Fruit fly (Drosophila melanogaster) whole organism, embryonic: Measurements from ENCODE around the gene Caper.

ENCODE experiments used
- Asciz ChIP-seq: fragments of 200-800 bp; sonication (Bioruptor generic); optimal IDR thresholded peaks from 2 replicates; lab custom pipeline; 2017; ENCODE audit warnings: missing biosample characterization, mild to moderate bottlenecking, missing genetic modification characterization, missing genetic modification reagents
- CG10147 ChIP-seq: fragments of 200-800 bp; sonication (Bioruptor generic); optimal IDR thresholded peaks from 2 replicates; lab custom pipeline; 2019; ENCODE audit warnings: missing biosample characterization, mild to moderate bottlenecking, missing genetic modification characterization, moderate library complexity
- CG10209 ChIP-seq: fragments of 200-800 bp; sonication (Bioruptor generic); optimal IDR thresholded peaks from 3 replicates; lab custom pipeline; 2017; ENCODE audit warnings: missing biosample characterization, mild to moderate bottlenecking, missing genetic modification characterization, missing genetic modification reagents
- CG12071 ChIP-seq: fragments of 200-800 bp; sonication (Bioruptor generic); optimal IDR thresholded peaks from 3 replicates; lab custom pipeline; 2018; ENCODE audit warnings: missing biosample characterization, mild to moderate bottlenecking, missing genetic modification characterization
- CG12155 ChIP-seq: fragments of 200-800 bp; sonication (Bioruptor generic); optimal IDR thresholded peaks from 3 replicates; lab custom pipeline; 2016; ENCODE audit warnings: missing biosample characterization, missing genetic modification characterization
- CG12299 ChIP-seq: fragments of 200-800 bp; sonication (Bioruptor generic); optimal IDR thresholded peaks from 2 replicates; lab custom pipeline; 2018; ENCODE audit warnings: missing biosample characterization, mild to moderate bottlenecking, missing genetic modification characterization
- CG12391 ChIP-seq: fragments of 200-800 bp; sonication (Bioruptor generic); optimal IDR thresholded peaks from 3 replicates; lab custom pipeline; 2018; ENCODE audit warnings: missing biosample characterization, mild to moderate bottlenecking, missing genetic modification characterization, moderate library complexity
- CG1529 ChIP-seq: fragments of 200-800 bp; sonication (Bioruptor generic); optimal IDR thresholded peaks from 3 replicates; lab custom pipeline; 2018; ENCODE audit warnings: missing biosample characterization, missing genetic modification characterization
- CG15514 ChIP-seq: fragments of 200-800 bp; sonication (Bioruptor generic); optimal IDR thresholded peaks from 3 replicates; lab custom pipeline; 2017; ENCODE audit warnings: missing biosample characterization, missing genetic modification characterization, mild to moderate bottlenecking, moderate library complexity, missing genetic modification reagents
- CG17361 ChIP-seq: fragments of 200-800 bp; sonication (Bioruptor generic); IDR thresholded peaks from 3 replicates; pipeline ENCODE4 v1.3.6; 2022; ENCODE audit warnings: missing biosample characterization, missing genetic modification characterization
- CG17912 ChIP-seq: fragments of 200-800 bp; sonication (Bioruptor generic); optimal IDR thresholded peaks from 2 replicates; lab custom pipeline; 2018; ENCODE audit warnings: missing biosample characterization, mild to moderate bottlenecking, missing genetic modification characterization
- CG18619 ChIP-seq: fragments of 200-800 bp; sonication (Bioruptor generic); optimal IDR thresholded peaks from 3 replicates; lab custom pipeline; 2017; ENCODE audit warnings: missing biosample characterization, mild to moderate bottlenecking, missing genetic modification characterization
- CG31365 ChIP-seq: fragments of 200-800 bp; sonication (Bioruptor generic); optimal IDR thresholded peaks from 2 replicates; lab custom pipeline; 2018; ENCODE audit warnings: missing biosample characterization, mild to moderate bottlenecking, missing genetic modification characterization
- CG3407 ChIP-seq: fragments of 200-800 bp; sonication (Bioruptor generic); optimal IDR thresholded peaks from 2 replicates; lab custom pipeline; 2018; ENCODE audit warnings: missing biosample characterization, mild to moderate bottlenecking, missing genetic modification characterization
- CG34422 ChIP-seq: fragments of 200-800 bp; sonication (Bioruptor generic); IDR thresholded peaks from 3 replicates; pipeline ENCODE4 v1.3.6; 2022; ENCODE audit warnings: missing biosample characterization, missing genetic modification characterization
- CG4282 ChIP-seq: fragments of 200-800 bp; sonication (Bioruptor generic); optimal IDR thresholded peaks from 2 replicates; lab custom pipeline; 2016; ENCODE audit warnings: missing biosample characterization, missing genetic modification characterization
- CG4707 ChIP-seq: fragments of 200-800 bp; sonication (Bioruptor generic); optimal IDR thresholded peaks from 2 replicates; lab custom pipeline; 2018; ENCODE audit warnings: missing biosample characterization, mild to moderate bottlenecking, missing genetic modification characterization, moderate library complexity
- CG5180 ChIP-seq: fragments of 200-800 bp; sonication (Bioruptor generic); optimal IDR thresholded peaks from 3 replicates; lab custom pipeline; 2017; ENCODE audit warnings: missing biosample characterization, missing genetic modification characterization, mild to moderate bottlenecking, moderate library complexity, missing genetic modification reagents
- CG7745 ChIP-seq: fragments of 200-800 bp; sonication (Bioruptor generic); optimal IDR thresholded peaks from 2 replicates; lab custom pipeline; 2018; ENCODE audit warnings: missing biosample characterization, mild to moderate bottlenecking, missing genetic modification characterization, moderate library complexity
- CG9727 ChIP-seq: fragments of 200-800 bp; sonication (Bioruptor generic); optimal IDR thresholded peaks from 3 replicates; lab custom pipeline; 2017; ENCODE audit warnings: missing biosample characterization, mild to moderate bottlenecking, missing genetic modification characterization
- CG9817 ChIP-seq: fragments of 200-800 bp; sonication (Bioruptor generic); optimal IDR thresholded peaks from 2 replicates; lab custom pipeline; 2018; ENCODE audit warnings: missing biosample characterization, mild to moderate bottlenecking, missing genetic modification characterization, moderate library complexity
- Dbx ChIP-seq: fragments of 200-800 bp; sonication (Bioruptor generic); IDR thresholded peaks from 3 replicates; pipeline ENCODE4 v1.3.6; 2022; ENCODE audit warnings: missing biosample characterization, missing genetic modification characterization
- Drgx ChIP-seq: fragments of 200-800 bp; sonication (Bioruptor generic); IDR thresholded peaks from 2 replicates; pipeline ENCODE4 v1.3.6; 2022; ENCODE audit warnings: missing biosample characterization, missing genetic modification characterization
- Gug ChIP-seq: fragments of 200-800 bp; sonication (Bioruptor generic); IDR thresholded peaks from 4 replicates; pipeline ENCODE4 v1.3.6; 2022; ENCODE audit warnings: missing biosample characterization, missing genetic modification characterization
- HLH3B ChIP-seq: fragments of 200-800 bp; sonication (Bioruptor generic); IDR thresholded peaks from 2 replicates; pipeline ENCODE4 v1.3.6; 2022; ENCODE audit warnings: missing biosample characterization, missing genetic modification characterization
- Hr51 ChIP-seq, 2 experiments: fragments of 200-800 bp; sonication (Bioruptor generic); optimal IDR thresholded peaks; 2 replicates in 1 of 2; 3 replicates in 1 of 2; lab custom pipeline; 2016 to 2018; ENCODE audit warnings: missing biosample characterization in 2 of 2, missing genetic modification characterization in 2 of 2, mild to moderate bottlenecking in 1 of 2, moderate library complexity in 1 of 2
- MBD-R2 ChIP-seq: fragments of 200-800 bp; sonication (Bioruptor generic); IDR thresholded peaks from 2 replicates; pipeline ENCODE4 v1.3.6; 2022; ENCODE audit warnings: missing biosample characterization, missing genetic modification characterization
- NFAT ChIP-seq: fragments of 200-800 bp; sonication (Bioruptor generic); IDR thresholded peaks from 2 replicates; pipeline ENCODE4 v1.3.6; 2022; ENCODE audit warnings: missing biosample characterization, missing genetic modification characterization
- Poxn ChIP-seq: fragments of 200-800 bp; sonication (Bioruptor generic); IDR thresholded peaks from 2 replicates; pipeline ENCODE4 v1.3.6; 2022; ENCODE audit warnings: missing biosample characterization, missing genetic modification characterization
- Rfx ChIP-seq: fragments of 200-800 bp; sonication (Bioruptor generic); IDR thresholded peaks from 2 replicates; pipeline ENCODE4 v1.3.6; 2022; ENCODE audit warnings: missing biosample characterization, missing genetic modification characterization
- Sry-β ChIP-seq: fragments of 200-800 bp; sonication (Bioruptor generic); optimal IDR thresholded peaks from 2 replicates; lab custom pipeline; 2018; ENCODE audit warnings: missing biosample characterization, mild to moderate bottlenecking, missing genetic modification characterization, moderate library complexity
- ase ChIP-seq: fragments of 200-800 bp; sonication (Bioruptor generic); IDR thresholded peaks from 3 replicates; pipeline ENCODE4 v1.3.6; 2022; ENCODE audit warnings: missing biosample characterization, missing genetic modification characterization
- cas ChIP-seq: fragments of 200-800 bp; sonication (Bioruptor generic); IDR thresholded peaks from 2 replicates; pipeline ENCODE4 v1.3.6; 2022; ENCODE audit warnings: missing biosample characterization, missing genetic modification characterization
- crc ChIP-seq: fragments of 200-800 bp; sonication (Bioruptor generic); optimal IDR thresholded peaks from 2 replicates; lab custom pipeline; 2016; ENCODE audit warnings: missing biosample characterization, missing genetic modification characterization
- eyg ChIP-seq: fragments of 200-800 bp; sonication (Bioruptor generic); optimal IDR thresholded peaks from 3 replicates; lab custom pipeline; 2016; ENCODE audit warnings: missing biosample characterization, missing genetic modification characterization
- grau ChIP-seq: fragments of 200-800 bp; optimal IDR thresholded peaks from 3 replicates; lab custom pipeline; 2019; ENCODE audit warnings: missing biosample characterization, mild to moderate bottlenecking, missing genetic modification characterization, moderate library complexity
- gsb ChIP-seq: fragments of 200-800 bp; sonication (Bioruptor generic); IDR thresholded peaks from 2 replicates; pipeline ENCODE4 v1.3.6; 2022; ENCODE audit warnings: missing biosample characterization, missing genetic modification characterization
- gsb-n ChIP-seq: fragments of 200-800 bp; sonication (Bioruptor generic); optimal IDR thresholded peaks from 3 replicates; lab custom pipeline; 2018; ENCODE audit warnings: missing biosample characterization, mild to moderate bottlenecking, missing genetic modification characterization
- h ChIP-seq: fragments of >200 bp; optimal IDR thresholded peaks from 2 replicates; lab custom pipeline; 2017
- hb ChIP-seq: fragments of 200-800 bp; sonication (Bioruptor generic); IDR thresholded peaks from 3 replicates; pipeline ENCODE4 v1.3.6; 2022; ENCODE audit warnings: missing biosample characterization, missing genetic modification characterization; ENCODE audit not compliant: partially characterized antibody
- jing ChIP-seq: fragments of 200-800 bp; sonication (Bioruptor generic); optimal IDR thresholded peaks from 2 replicates; lab custom pipeline; 2018; ENCODE audit warnings: missing biosample characterization, mild to moderate bottlenecking, missing genetic modification characterization
- luna ChIP-seq: fragments of 200-800 bp; sonication (Bioruptor generic); optimal IDR thresholded peaks from 2 replicates; lab custom pipeline; 2016; ENCODE audit warnings: missing biosample characterization, missing genetic modification characterization
- pb ChIP-seq: fragments of 200-800 bp; sonication (Bioruptor generic); optimal IDR thresholded peaks from 3 replicates; lab custom pipeline; 2016; ENCODE audit warnings: missing biosample characterization, missing genetic modification characterization
- pfk ChIP-seq: fragments of 200-800 bp; sonication (Bioruptor generic); optimal IDR thresholded peaks from 2 replicates; lab custom pipeline; 2018; ENCODE audit warnings: missing biosample characterization, mild to moderate bottlenecking, missing genetic modification characterization, moderate library complexity
- ranshi ChIP-seq: fragments of 200-800 bp; sonication (Bioruptor generic); IDR thresholded peaks from 2 replicates; pipeline ENCODE4 v1.3.6; 2022; ENCODE audit warnings: missing biosample characterization, missing genetic modification characterization
- schlank ChIP-seq: fragments of 200-800 bp; sonication (Bioruptor generic); optimal IDR thresholded peaks from 2 replicates; lab custom pipeline; 2018; ENCODE audit warnings: missing biosample characterization, mild to moderate bottlenecking, missing genetic modification characterization
- tgo ChIP-seq: fragments of 200-800 bp; sonication (Bioruptor generic); IDR thresholded peaks from 3 replicates; pipeline ENCODE4 v1.3.6; 2022; ENCODE audit warnings: missing biosample characterization, missing genetic modification characterization
- vvl ChIP-seq: fragments of 200-800 bp; sonication (Bioruptor generic); IDR thresholded peaks from 2 replicates; pipeline ENCODE4 v1.3.6; 2022; ENCODE audit warnings: missing biosample characterization, missing genetic modification characterization
- wek ChIP-seq: fragments of 200-800 bp; sonication (Bioruptor generic); optimal IDR thresholded peaks from 3 replicates; lab custom pipeline; 2018; ENCODE audit warnings: missing biosample characterization, mild to moderate bottlenecking, missing genetic modification characterization, moderate library complexity
- zfh2 ChIP-seq: fragments of 200-800 bp; sonication (Bioruptor generic); optimal IDR thresholded peaks from 2 replicates; lab custom pipeline; 2016; ENCODE audit warnings: missing biosample characterization, missing genetic modification characterization

Caper gene

DNA sequence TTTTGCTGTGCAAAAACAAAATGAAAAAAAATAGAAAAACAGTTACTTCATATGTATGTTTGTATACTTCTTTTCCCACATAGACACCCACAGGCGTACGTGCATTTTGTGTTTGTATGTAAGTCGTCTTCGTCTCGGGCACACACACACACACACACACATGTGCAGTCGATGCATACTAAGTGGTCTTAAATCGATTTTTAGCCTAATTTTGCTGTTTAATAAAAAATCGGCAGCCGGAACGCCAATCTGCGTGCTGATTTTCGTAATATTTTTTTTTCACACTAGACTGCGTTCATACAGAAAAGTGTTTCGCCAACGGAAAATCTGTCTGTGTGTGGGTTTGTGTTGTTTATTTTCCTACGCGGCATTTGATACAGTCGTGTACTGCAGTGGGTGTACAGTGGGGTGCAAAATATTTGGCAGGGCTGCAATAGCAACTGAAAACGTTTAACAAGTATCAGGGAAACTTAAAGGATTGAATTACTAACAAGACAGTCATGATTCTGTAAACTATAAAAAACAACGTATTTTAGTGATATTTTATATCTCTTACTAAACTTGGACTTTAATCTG, 667 bp downstream of the Caper start (continued):
- TF ChIP-seq CG1529 (GFP tag; lab: Kevin White, UChicago) (no peak), hb (GFP tag; lab: Robert Waterston, UW) (no peak), wek (GFP tag; lab: Kevin White, UChicago) (peak; percentile 41), pb (peak; percentile 33), Poxn (GFP tag; lab: Robert Waterston, UW) (no peak), cas (GFP tag; lab: Robert Waterston, UW) (0 out of 2 replicates have a peak, but pooled peaks have one; percentile 46), CG15514 (peak; percentile 44), CG12071 (GFP tag; lab: Kevin White, UChicago) (no peak), eyg (GFP tag; lab: Kevin White, UChicago) (peak; percentile 25), crc (GFP tag; lab: Kevin White, UChicago) (peak; percentile 31), CG31365 (tag; lab: Kevin White, UChicago) (no peak), Asciz (GFP tag; lab: Kevin White, UChicago) (peak; percentile 18), tgo (GFP tag; lab: Robert Waterston, UW) (peak; percentile 24; the same call in 1 of the 3 replicates), CG5180 (no peak), Rfx (peak; percentile 62), Sry-β (GFP tag; lab: Kevin White, UChicago) (no peak), CG12391 (no peak), Hr51 (GFP tag; optimal IDR thresholded peaks at IDR 0.05; lab: Kevin White, UChicago) (peak in 1 of 2 experiments; percentile 34), ranshi (0 out of 2 replicates have a peak, but pooled peaks have one; percentile 8), CG17361 (GFP tag; lab: Robert Waterston, UW) (no peak), CG18619 (GFP tag; lab: Kevin White, UChicago) (no peak), CG10147 (GFP tag; lab: Kevin White, UChicago) (peak; percentile 7), CG34422 (GFP tag; lab: Robert Waterston, UW) (peak; percentile 61; the same call in 1 of the 3 replicates), NFAT (GFP tag; lab: Robert Waterston, UW) (peak; percentile 28; the same call in 1 of the 2 replicates), CG12155 (GFP tag; lab: Kevin White, UChicago) (peak; percentile 29), CG4707 (peak; percentile 8), HLH3B (GFP tag; lab: Robert Waterston, UW) (0 out of 2 replicates have a peak, but pooled peaks have one; percentile 21), h (lab: Kevin White, UChicago) (no peak), CG17912 (peak; percentile 34), schlank (tag; lab: Kevin White, UChicago) (no peak), Drgx (GFP tag; lab: Robert Waterston, UW) (peak; percentile 52; the same call in 1 of the 2 replicates), CG4282 (GFP tag; lab: Kevin White, UChicago) (no peak), CG9817 (no peak), gsb (GFP tag; lab: Robert Waterston, UW) (0 out of 2 replicates have a peak, but pooled peaks have one; percentile 10), gsb-n (tag; lab: Kevin White, UChicago) (no peak), Dbx (GFP tag; lab: Robert Waterston, UW) (peak; percentile 34; the same call in 1 of the 3 replicates), vvl (GFP tag; lab: Robert Waterston, UW) (peak; percentile 69), jing (GFP tag; lab: Kevin White, UChicago) (no peak), CG12299 (tag; lab: Kevin White, UChicago) (no peak), zfh2 (GFP tag; lab: Kevin White, UChicago) (peak; percentile 1), MBD-R2 (GFP tag; lab: Robert Waterston, UW) (0 out of 2 replicates have a peak, but pooled peaks have one; percentile 31), CG9727 (peak; percentile 26), CG10209 (GFP tag; lab: Kevin White, UChicago) (peak; percentile 20), ase (peak; percentile 50; the same call in 1 of the 3 replicates), CG7745 (tag; lab: Kevin White, UChicago) (no peak), pfk (GFP tag; lab: Kevin White, UChicago) (no peak), CG3407 (GFP tag; lab: Kevin White, UChicago) (no peak), grau (tag; lab: Kevin White, UChicago) (peak; percentile 6), Gug (GFP tag; lab: Robert Waterston, UW) (peak; percentile 66; the same call in 2 of the 4 replicates), luna (GFP tag; lab: Kevin White, UChicago) (peak; percentile 23)
